Worm (Caenorhabditis elegans) whole organism, L4 larva: ENCODE measurements around the gene sel-12.

Source experiments
- F10B5.3 ChIP-seq: sonication (generic microtip); optimal IDR thresholded peaks from 2 replicates; lab custom pipeline; 2016; ENCODE audit warnings: mild to moderate bottlenecking, missing genetic modification characterization, missing compliant biosample characterization
- F26F4.8 ChIP-seq: fragments of 200-800 bp; sonication (Bioruptor generic); conservative IDR thresholded peaks from 2 replicates; pipeline ENCODE4 v1.3.6; 2022; ENCODE audit warnings: missing genetic modification characterization, missing compliant biosample characterization
- F44E2.7 ChIP-seq: fragments of 200-800 bp; sonication (Bioruptor generic); IDR thresholded peaks from 2 replicates; pipeline ENCODE4 v2.1.2; 2022; ENCODE audit warnings: missing genetic modification characterization, missing compliant biosample characterization
- F49E8.2 ChIP-seq: sonication (generic microtip); optimal IDR thresholded peaks from 2 replicates; lab custom pipeline; 2016; ENCODE audit warnings: missing compliant biosample characterization, mild to moderate bottlenecking, missing genetic modification characterization, borderline replicate concordance
- T26A8.4 ChIP-seq: fragments of 200-800 bp; sonication (Bioruptor generic); IDR thresholded peaks from 2 replicates; pipeline ENCODE4 v1.3.6; 2022; ENCODE audit warnings: missing genetic modification characterization, missing compliant biosample characterization
- Y105C5A.15 ChIP-seq: fragments of 200-800 bp; sonication (Bioruptor generic); IDR thresholded peaks from 2 replicates; pipeline ENCODE4 v1.3.6; 2022; ENCODE audit warnings: missing genetic modification characterization, missing compliant biosample characterization
- Y75B8A.6 ChIP-seq: fragments of 200-800 bp; sonication (Bioruptor generic); IDR thresholded peaks from 2 replicates; pipeline ENCODE4 v1.3.6; 2022; ENCODE audit warnings: missing genetic modification reagents, missing genetic modification characterization, missing compliant biosample characterization
- ZK337.2 ChIP-seq: fragments of 200-800 bp; sonication (Bioruptor generic); IDR thresholded peaks from 2 replicates; pipeline ENCODE4 v1.3.6; 2022; ENCODE audit warnings: missing genetic modification reagents, missing genetic modification characterization, missing compliant biosample characterization
- aha-1 ChIP-seq: fragments of 150-350 bp; peaks from one replicate; lab custom pipeline; 2014; ENCODE audit warnings: missing biosample characterization, missing genetic modification characterization
- aly-2 ChIP-seq: sonication (generic microtip); optimal IDR thresholded peaks from 2 replicates; lab custom pipeline; 2018; ENCODE audit warnings: missing biosample characterization, missing genetic modification characterization
- ama-1 ChIP-seq: fragments of 150-350 bp; optimal IDR thresholded peaks from 2 replicates; lab custom pipeline; 2014; ENCODE audit warnings: inconsistent platforms, mixed read lengths
- arid-1 ChIP-seq: fragments of 200-800 bp; sonication (Bioruptor generic); conservative IDR thresholded peaks from 2 replicates; pipeline ENCODE4 v1.3.6; 2022; ENCODE audit warnings: missing genetic modification reagents, missing genetic modification characterization, missing compliant biosample characterization
- ceh-44 ChIP-seq: fragments of 200-800 bp; sonication (Bioruptor generic); IDR thresholded peaks from 2 replicates; pipeline ENCODE4 v1.3.6; 2022; ENCODE audit warnings: missing genetic modification reagents, missing genetic modification characterization, missing compliant biosample characterization
- ceh-62 ChIP-seq: sonication (generic microtip); optimal IDR thresholded peaks from 2 replicates; lab custom pipeline; 2017; ENCODE audit warnings: missing biosample characterization, missing genetic modification characterization
- ces-1 ChIP-seq: fragments of 150-350 bp; sonication (generic microtip); optimal IDR thresholded peaks from 4 replicates; lab custom pipeline; 2014; ENCODE audit warnings: missing biosample characterization, missing genetic modification reagents, missing genetic modification characterization
- cey-2 ChIP-seq: sonication (generic microtip); optimal IDR thresholded peaks from 3 replicates; lab custom pipeline; 2017; ENCODE audit warnings: missing genetic modification characterization, mild to moderate bottlenecking, missing compliant biosample characterization, antibody characterized with exemption, borderline replicate concordance; ENCODE audit not compliant: insufficient read depth
- dmd-6 ChIP-seq: fragments of 200-800 bp; sonication (Bioruptor generic); IDR thresholded peaks from 2 replicates; pipeline ENCODE4 v1.3.6; 2022; ENCODE audit warnings: missing genetic modification reagents, missing genetic modification characterization, missing compliant biosample characterization
- dmd-8 ChIP-seq: fragments of 200-800 bp; sonication (Bioruptor generic); IDR thresholded peaks from 2 replicates; pipeline ENCODE4 v1.3.6; 2022; ENCODE audit warnings: missing genetic modification characterization, missing compliant biosample characterization
- fos-1 ChIP-seq: fragments of 150-350 bp; optimal IDR thresholded peaks from 2 replicates; lab custom pipeline; 2014; ENCODE audit warnings: missing biosample characterization, missing genetic modification characterization
- gei-8 ChIP-seq: fragments of 200-800 bp; sonication (Bioruptor generic); optimal IDR thresholded peaks from 2 replicates; lab custom pipeline; 2018; ENCODE audit warnings: mild to moderate bottlenecking, missing genetic modification characterization, missing compliant biosample characterization
- hlh-30 ChIP-seq: sonication (generic microtip); optimal IDR thresholded peaks from 2 replicates; lab custom pipeline; 2017; ENCODE audit warnings: antibody characterized with exemption, mild to moderate bottlenecking, missing genetic modification characterization, missing compliant biosample characterization; ENCODE audit not compliant: insufficient read depth
- hmg-1.1 ChIP-seq: fragments of 200-800 bp; sonication (Bioruptor generic); IDR thresholded peaks from 2 replicates; pipeline ENCODE4 v1.3.6; 2022; ENCODE audit warnings: missing genetic modification reagents, missing genetic modification characterization, missing compliant biosample characterization
- lim-7 ChIP-seq: fragments of 200-800 bp; sonication (Bioruptor generic); IDR thresholded peaks from 2 replicates; pipeline ENCODE4 v1.3.6; 2022; ENCODE audit warnings: missing genetic modification characterization, missing compliant biosample characterization
- lin-13 ChIP-seq: fragments of 150-350 bp; optimal IDR thresholded peaks from 2 replicates; lab custom pipeline; 2014; ENCODE audit warnings: missing biosample characterization, missing genetic modification reagents, missing genetic modification characterization
- lin-38 ChIP-seq: fragments of 200-800 bp; sonication (Bioruptor generic); IDR thresholded peaks from 2 replicates; pipeline ENCODE4 v1.3.6; 2022; ENCODE audit warnings: missing genetic modification reagents, missing genetic modification characterization, missing compliant biosample characterization
- lin-39 ChIP-seq: fragments of 150-350 bp; optimal IDR thresholded peaks from 2 replicates; lab custom pipeline; 2014; ENCODE audit warnings: missing biosample characterization, missing genetic modification reagents, missing genetic modification characterization
- lir-3 ChIP-seq: sonication (generic microtip); optimal IDR thresholded peaks from 2 replicates; lab custom pipeline; 2016; ENCODE audit warnings: mild to moderate bottlenecking, missing genetic modification characterization, missing compliant biosample characterization
- mdt-29 ChIP-seq: fragments of 200-800 bp; sonication (Bioruptor generic); IDR thresholded peaks from 2 replicates; pipeline ENCODE4 v1.3.6; 2022; ENCODE audit warnings: missing genetic modification reagents, missing genetic modification characterization, missing compliant biosample characterization
- mep-1 ChIP-seq: fragments of 150-350 bp; sonication (generic microtip); optimal IDR thresholded peaks from 3 replicates; lab custom pipeline; 2014; ENCODE audit warnings: missing biosample characterization, missing genetic modification characterization
- mxl-3 ChIP-seq: fragments of 200-800 bp; sonication (Bioruptor generic); optimal IDR thresholded peaks from 2 replicates; lab custom pipeline; 2018; ENCODE audit warnings: mild to moderate bottlenecking, missing genetic modification characterization, missing compliant biosample characterization
- nhr-102 ChIP-seq: sonication (generic microtip); optimal IDR thresholded peaks from 2 replicates; lab custom pipeline; 2016; ENCODE audit warnings: mild to moderate bottlenecking, missing genetic modification characterization, moderate library complexity, missing compliant biosample characterization
- nhr-25 ChIP-seq: sonication (generic microtip); optimal IDR thresholded peaks from 2 replicates; lab custom pipeline; 2017; ENCODE audit warnings: missing genetic modification characterization, mild to moderate bottlenecking, missing compliant biosample characterization, antibody characterized with exemption, moderate library complexity, borderline replicate concordance; ENCODE audit not compliant: insufficient read depth
- nhr-48 ChIP-seq: sonication (generic microtip); optimal IDR thresholded peaks from 2 replicates; lab custom pipeline; 2016; ENCODE audit warnings: mild to moderate bottlenecking, missing genetic modification characterization, missing compliant biosample characterization
- nhr-76 ChIP-seq: fragments of 150-350 bp; optimal IDR thresholded peaks from 2 replicates; lab custom pipeline; 2014; ENCODE audit warnings: missing biosample characterization, missing genetic modification characterization
- nhr-77 ChIP-seq: fragments of 150-350 bp; optimal IDR thresholded peaks from 2 replicates; lab custom pipeline; 2014; ENCODE audit warnings: missing biosample characterization, missing genetic modification characterization
- pha-4 ChIP-seq, 2 experiments: fragments of 150-350 bp in 1 of 2; fragments of 200-800 bp in 1 of 2; sonication (Bioruptor generic) in 1 of 2; IDR thresholded peaks in 1 of 2; optimal IDR thresholded peaks in 1 of 2; 2 replicates each; pipeline versions ENCODE4 v1.3.6 to Lab custom; 2014 to 2022; ENCODE audit warnings: missing genetic modification characterization in 2 of 2, missing genetic modification reagents in 2 of 2, missing biosample characterization in 1 of 2, missing compliant biosample characterization in 1 of 2
- php-3 ChIP-seq: fragments of 200-800 bp; sonication (Bioruptor generic); IDR thresholded peaks from 2 replicates; pipeline ENCODE4 v1.3.6; 2022; ENCODE audit warnings: missing genetic modification reagents, missing genetic modification characterization, missing compliant biosample characterization
- pqm-1 ChIP-seq: sonication (generic microtip); optimal IDR thresholded peaks from 2 replicates; lab custom pipeline; 2017; ENCODE audit warnings: missing biosample characterization, missing genetic modification characterization
- snpc-1.2 ChIP-seq: fragments of 200-800 bp; sonication (Bioruptor generic); IDR thresholded peaks from 2 replicates; pipeline ENCODE4 v1.3.6; 2022; ENCODE audit warnings: missing genetic modification reagents, missing genetic modification characterization, missing compliant biosample characterization
- snpc-4 ChIP-seq: fragments of 150-350 bp; optimal IDR thresholded peaks from 2 replicates; lab custom pipeline; 2014; ENCODE audit warnings: missing biosample characterization, missing genetic modification characterization
- spr-1 ChIP-seq: sonication (generic microtip); optimal IDR thresholded peaks from 2 replicates; lab custom pipeline; 2016; ENCODE audit warnings: mild to moderate bottlenecking, missing genetic modification characterization, missing compliant biosample characterization
- unc-39 ChIP-seq: sonication (generic microtip); optimal IDR thresholded peaks from 2 replicates; lab custom pipeline; 2017; ENCODE audit warnings: missing biosample characterization, missing genetic modification characterization
- zag-1 ChIP-seq: fragments of 150-350 bp; optimal IDR thresholded peaks from 2 replicates; lab custom pipeline; 2014; ENCODE audit warnings: missing biosample characterization, missing genetic modification characterization
- ztf-7 ChIP-seq: fragments of 150-350 bp; optimal IDR thresholded peaks from 2 replicates; lab custom pipeline; 2014; ENCODE audit warnings: missing biosample characterization, missing genetic modification characterization

The sel-12 gene

DNA sequence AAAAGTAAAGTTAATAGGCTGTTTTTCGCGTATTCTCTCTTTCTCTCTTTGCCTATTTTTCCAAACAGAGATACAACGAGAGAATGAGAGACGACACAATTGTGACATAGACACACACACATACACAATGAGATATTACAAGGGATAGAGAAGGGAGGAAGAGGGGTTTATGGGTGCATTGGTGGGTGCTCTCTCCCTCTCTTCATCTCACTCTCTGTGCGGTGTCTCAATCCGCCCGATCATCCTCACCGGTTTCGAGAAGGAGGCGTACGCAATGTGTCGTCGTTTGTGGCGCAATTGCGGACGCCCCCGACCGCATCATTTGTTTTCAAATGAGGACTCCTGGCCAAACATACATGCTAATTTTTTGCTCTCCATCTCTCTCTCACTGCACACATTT, 33.8 kb downstream of the sel-12 start (continued):
- TF ChIP-seq php-3 (GFP tag; lab: Robert Waterston, UW): no peak
- no peak for TF ChIP-seq cey-2 (tag; lab: Kevin White, UChicago)
- no peak for TF ChIP-seq unc-39
- TF ChIP-seq lir-3 (tag; lab: Kevin White, UChicago): no peak
- 0 out of 2 replicates have a peak, but pooled peaks have one; percentile 46 for TF ChIP-seq lim-7 (GFP tag; lab: Robert Waterston, UW)
- no peak for TF ChIP-seq F49E8.2 (tag; lab: Kevin White, UChicago)
- TF ChIP-seq ces-1 (GFP tag; lab: Kevin White, UChicago): peak; percentile 36
- no peak for TF ChIP-seq F26F4.8 (GFP tag; lab: Robert Waterston, UW)
- TF ChIP-seq nhr-48 (tag; lab: Kevin White, UChicago): peak; percentile 91
- TF ChIP-seq aly-2 (tag; lab: Kevin White, UChicago): no peak
- peak; percentile 51; the same call in 1 of the 2 replicates for TF ChIP-seq dmd-6 (GFP tag; lab: Robert Waterston, UW)
- peak; percentile 82 for TF ChIP-seq ztf-7 (tag; lab: Kevin White, UChicago)
- no peak for TF ChIP-seq F44E2.7 (GFP tag; lab: Robert Waterston, UW)
- peak; percentile 32; the same call in 1 of the 2 replicates for TF ChIP-seq mdt-29 (GFP tag; lab: Robert Waterston, UW)
- peak; percentile 37; the same call in 1 of the 2 replicates for TF ChIP-seq pha-4 (GFP tag; IDR thresholded peaks at IDR 0.05; lab: Robert Waterston, UW)
- TF ChIP-seq pha-4 (tag; optimal IDR thresholded peaks at IDR 0.05; lab: Kevin White, UChicago): no peak
- peak; percentile 86 for TF ChIP-seq mxl-3 (GFP tag; lab: Kevin White, UChicago)
- TF ChIP-seq nhr-102: peak; percentile 69
- 0 out of 2 replicates have a peak, but pooled peaks have one; percentile 9 for TF ChIP-seq ceh-44 (GFP tag; lab: Robert Waterston, UW)
- no peak for TF ChIP-seq Y75B8A.6
- peak; percentile 74 for TF ChIP-seq nhr-77 (tag; lab: Kevin White, UChicago)
- TF ChIP-seq ceh-62 (tag; lab: Kevin White, UChicago): no peak
- peak; percentile 96 for TF ChIP-seq mep-1 (tag; lab: Kevin White, UChicago)
- TF ChIP-seq pqm-1 (tag; lab: Kevin White, UChicago): no peak
- TF ChIP-seq snpc-4 (tag; lab: Kevin White, UChicago): peak; percentile 11
- peak; percentile 80 for TF ChIP-seq hlh-30 (tag; lab: Kevin White, UChicago)
- TF ChIP-seq spr-1 (tag; lab: Kevin White, UChicago): peak; percentile 70
- TF ChIP-seq lin-38 (GFP tag; lab: Robert Waterston, UW): peak; percentile 59
- no peak for TF ChIP-seq lin-39 (tag; lab: Kevin White, UChicago)
- TF ChIP-seq aha-1: peak; percentile 98
- no peak for TF ChIP-seq ZK337.2
- peak; percentile 68 for TF ChIP-seq zag-1 (tag; lab: Kevin White, UChicago)
- no peak for TF ChIP-seq gei-8

DNA sequence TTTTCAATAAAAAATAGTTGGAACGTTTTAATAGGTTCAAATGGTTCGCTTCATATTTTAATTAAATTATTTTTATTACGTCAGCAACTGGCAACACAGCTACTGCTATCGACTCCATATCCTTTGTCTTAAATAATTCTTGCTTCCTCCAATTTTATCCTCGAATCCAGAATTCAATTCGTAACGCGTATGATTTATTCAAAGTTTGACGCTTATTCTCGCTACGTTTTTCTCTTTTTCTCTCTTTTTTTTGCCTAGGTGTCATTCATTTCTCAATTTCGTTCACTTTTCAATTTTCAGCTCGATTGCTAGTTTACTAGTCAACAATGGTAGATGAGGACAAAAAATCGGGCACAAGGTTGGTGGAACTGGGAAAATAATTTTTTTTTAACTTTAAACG, 34.8 kb downstream of the sel-12 start, which contains the start of gene arr-1:
arr-1 (plus strand) TSS at position 301 of the 400 bp plus-strand sequence.
- no peak for TF ChIP-seq lin-13
- TF ChIP-seq snpc-1.2: no peak
- TF ChIP-seq nhr-76 (tag; lab: Kevin White, UChicago): no peak
- no peak for TF ChIP-seq ama-1 (lab: Kevin White, UChicago)
- TF ChIP-seq arid-1 (GFP tag; lab: Robert Waterston, UW): no peak
- no peak for TF ChIP-seq fos-1 (tag; lab: Kevin White, UChicago)
- no peak for TF ChIP-seq dmd-8 (GFP tag; lab: Robert Waterston, UW)
- no peak for TF ChIP-seq nhr-25
- no peak for TF ChIP-seq ceh-44 (GFP tag; lab: Robert Waterston, UW)
- no peak for TF ChIP-seq F26F4.8 (GFP tag; lab: Robert Waterston, UW)
- no peak for TF ChIP-seq T26A8.4
- no peak for TF ChIP-seq Y105C5A.15 (GFP tag; lab: Robert Waterston, UW)
- TF ChIP-seq F10B5.3: no peak
- no peak for TF ChIP-seq hmg-1.1 (GFP tag; lab: Robert Waterston, UW)
- no peak for TF ChIP-seq F49E8.2 (tag; lab: Kevin White, UChicago)
